Worm (Caenorhabditis elegans) whole organism, L1 larva: ENCODE results near the gene W04D2.4.

Experiments
- C04F5.9 ChIP-seq: sonication (generic microtip); optimal IDR thresholded peaks from 2 replicates; lab custom pipeline; 2016; ENCODE audit warnings: missing genetic modification characterization, missing compliant biosample characterization
- C34B4.2 ChIP-seq: sonication (generic microtip); optimal IDR thresholded peaks from 2 replicates; lab custom pipeline; 2017; ENCODE audit warnings: mild to moderate bottlenecking, missing genetic modification characterization, missing compliant biosample characterization
- F16B12.6 ChIP-seq: fragments of 150-350 bp; optimal IDR thresholded peaks from 2 replicates; lab custom pipeline; 2014; ENCODE audit warnings: missing biosample characterization, missing genetic modification characterization
- Y116A8C.19 ChIP-seq: sonication (generic microtip); optimal IDR thresholded peaks from 2 replicates; lab custom pipeline; 2016; ENCODE audit warnings: missing compliant biosample characterization, missing genetic modification characterization, borderline replicate concordance
- aha-1 ChIP-seq: fragments of 150-350 bp; optimal IDR thresholded peaks from 2 replicates; lab custom pipeline; 2014; ENCODE audit warnings: missing biosample characterization, missing genetic modification characterization
- alr-1 ChIP-seq: fragments of 200-800 bp; sonication (Bioruptor generic); optimal IDR thresholded peaks from 2 replicates; lab custom pipeline; 2018; ENCODE audit warnings: borderline replicate concordance, mild to moderate bottlenecking, missing genetic modification characterization, missing compliant biosample characterization
- aly-2 ChIP-seq: fragments of 150-350 bp; optimal IDR thresholded peaks from 2 replicates; lab custom pipeline; 2014; ENCODE audit warnings: missing biosample characterization, missing genetic modification characterization
- ama-1 ChIP-seq: fragments of 150-350 bp; optimal IDR thresholded peaks from 2 replicates; lab custom pipeline; 2014
- blmp-1 ChIP-seq: fragments of 150-350 bp; optimal IDR thresholded peaks from 2 replicates; lab custom pipeline; 2014; ENCODE audit warnings: missing biosample characterization, missing genetic modification characterization
- ceh-63 ChIP-seq: fragments of 200-800 bp; sonication (Bioruptor generic); optimal IDR thresholded peaks from 2 replicates; lab custom pipeline; 2018; ENCODE audit warnings: mild to moderate bottlenecking, missing genetic modification characterization, missing compliant biosample characterization
- ceh-82 ChIP-seq, 3 experiments: fragments of 150-350 bp in 1 of 3; sonication (generic microtip) in 2 of 3; optimal IDR thresholded peaks; 2 replicates each; lab custom pipeline; 2014 to 2017; ENCODE audit warnings: missing biosample characterization in 3 of 3, missing genetic modification characterization in 3 of 3
- dpl-1 ChIP-seq, 3 experiments: fragments of 150-350 bp in 2 of 3; sonication (generic microtip) in 1 of 3; optimal IDR thresholded peaks; 2 replicates each; lab custom pipeline; 2014 to 2017; ENCODE audit warnings: missing biosample characterization in 3 of 3, missing genetic modification characterization in 3 of 3, missing genetic modification reagents in 3 of 3
- efl-1 ChIP-seq, 4 experiments: fragments of 150-350 bp; optimal IDR thresholded peaks in 3 of 4; peaks in 1 of 4; 1 replicate in 1 of 4; 2 replicates in 3 of 4; lab custom pipeline; 2014; ENCODE audit warnings: missing biosample characterization in 2 of 4, missing genetic modification characterization in 2 of 4, missing genetic modification reagents in 2 of 4
- egl-13 ChIP-seq: sonication (generic microtip); optimal IDR thresholded peaks from 2 replicates; lab custom pipeline; 2016; ENCODE audit warnings: missing genotype, missing genetic modification reagents, missing genetic modification characterization, missing compliant biosample characterization
- egl-27 ChIP-seq, 2 experiments: fragments of 150-350 bp in 1 of 2; sonication (generic microtip); optimal IDR thresholded peaks; 3 replicates each; lab custom pipeline; 2017 to 2018; ENCODE audit warnings: missing biosample characterization in 2 of 2, missing genetic modification characterization in 2 of 2, missing genetic modification reagents in 2 of 2
- elt-2 ChIP-seq: sonication (generic microtip); optimal IDR thresholded peaks from 2 replicates; lab custom pipeline; 2016; ENCODE audit warnings: missing genetic modification characterization, mild to moderate bottlenecking, inconsistent platforms, missing compliant biosample characterization, missing genetic modification reagents
- ets-5 ChIP-seq: fragments of 200-800 bp; sonication (Bioruptor generic); IDR thresholded peaks from 2 replicates; pipeline ENCODE4 v1.3.6; 2022; ENCODE audit warnings: missing genetic modification characterization, missing compliant biosample characterization
- fos-1 ChIP-seq: fragments of 150-350 bp; optimal IDR thresholded peaks from 2 replicates; lab custom pipeline; 2014; ENCODE audit warnings: missing biosample characterization, missing genetic modification characterization
- grh-1 ChIP-seq: fragments of 200-800 bp; sonication (Bioruptor generic); IDR thresholded peaks from 2 replicates; pipeline ENCODE4 v1.3.6; 2022; ENCODE audit warnings: missing genetic modification reagents, missing genetic modification characterization, missing compliant biosample characterization
- hlh-17 ChIP-seq: fragments of 200-800 bp; sonication (Bioruptor generic); optimal IDR thresholded peaks from 2 replicates; lab custom pipeline; 2018; ENCODE audit warnings: missing genetic modification characterization, mild to moderate bottlenecking, missing compliant biosample characterization, moderate library complexity, borderline replicate concordance
- hpl-2 ChIP-seq: fragments of 150-350 bp; optimal IDR thresholded peaks from 2 replicates; lab custom pipeline; 2014; ENCODE audit warnings: missing biosample characterization, missing genetic modification reagents, missing genetic modification characterization
- isw-1 ChIP-seq: fragments of 200-800 bp; sonication (Bioruptor generic); IDR thresholded peaks from 2 replicates; pipeline ENCODE4 v1.3.6; 2022; ENCODE audit warnings: missing genetic modification characterization, missing compliant biosample characterization
- jun-1 ChIP-seq: fragments of 150-350 bp; optimal IDR thresholded peaks from 2 replicates; lab custom pipeline; 2014; ENCODE audit warnings: missing biosample characterization, missing genetic modification reagents, missing genetic modification characterization
- lin-13 ChIP-seq: fragments of 150-350 bp; optimal IDR thresholded peaks from 2 replicates; lab custom pipeline; 2014; ENCODE audit warnings: missing biosample characterization, missing genetic modification reagents, missing genetic modification characterization
- lin-14 ChIP-seq: fragments of 200-800 bp; sonication (Bioruptor generic); optimal IDR thresholded peaks from 2 replicates; lab custom pipeline; 2018; ENCODE audit warnings: mild to moderate bottlenecking, missing genetic modification characterization, moderate library complexity, missing compliant biosample characterization
- lin-15B ChIP-seq: fragments of 150-350 bp; sonication (generic microtip); optimal IDR thresholded peaks from 3 replicates; lab custom pipeline; 2014; ENCODE audit warnings: missing biosample characterization, missing genetic modification characterization
- lin-35 ChIP-seq, 2 experiments: fragments of 150-350 bp; optimal IDR thresholded peaks; 2 replicates each; lab custom pipeline; 2014; ENCODE audit warnings: missing biosample characterization in 2 of 2, missing genetic modification characterization in 2 of 2, missing genetic modification reagents in 2 of 2
- lin-39 ChIP-seq: fragments of 150-350 bp; optimal IDR thresholded peaks from 2 replicates; lab custom pipeline; 2014; ENCODE audit warnings: missing biosample characterization, missing genetic modification reagents, missing genetic modification characterization
- lsy-2 ChIP-seq, 2 experiments: fragments of 150-350 bp; optimal IDR thresholded peaks; 2 replicates each; lab custom pipeline; 2014; ENCODE audit warnings: missing biosample characterization in 2 of 2, missing genetic modification characterization in 2 of 2
- mab-9 ChIP-seq: fragments of 200-800 bp; sonication (Bioruptor generic); IDR thresholded peaks from 2 replicates; pipeline ENCODE4 v1.3.6; 2022; ENCODE audit warnings: missing genetic modification reagents, missing genetic modification characterization, missing compliant biosample characterization
- mef-2 ChIP-seq: fragments of 150-350 bp; optimal IDR thresholded peaks from 2 replicates; lab custom pipeline; 2014; ENCODE audit warnings: missing biosample characterization, missing genetic modification characterization
- nhr-11 ChIP-seq: fragments of 150-350 bp; optimal IDR thresholded peaks from 2 replicates; lab custom pipeline; 2014; ENCODE audit warnings: missing biosample characterization, missing genetic modification characterization
- nhr-20 ChIP-seq: sonication (generic microtip); optimal IDR thresholded peaks from 2 replicates; lab custom pipeline; 2016; ENCODE audit warnings: mild to moderate bottlenecking, missing genetic modification characterization, missing compliant biosample characterization
- nhr-237 ChIP-seq: fragments of 150-350 bp; optimal IDR thresholded peaks from 2 replicates; lab custom pipeline; 2014; ENCODE audit warnings: missing biosample characterization, missing genetic modification characterization
- nhr-28 ChIP-seq: fragments of 150-350 bp; optimal IDR thresholded peaks from 2 replicates; lab custom pipeline; 2014; ENCODE audit warnings: missing biosample characterization, missing genetic modification characterization
- nhr-47 ChIP-seq: sonication (generic microtip); optimal IDR thresholded peaks from 2 replicates; lab custom pipeline; 2016; ENCODE audit warnings: mild to moderate bottlenecking, missing genetic modification characterization, moderate library complexity, missing compliant biosample characterization
- nhr-76 ChIP-seq: sonication (generic microtip); optimal IDR thresholded peaks from 2 replicates; lab custom pipeline; 2017; ENCODE audit warnings: missing biosample characterization, missing genetic modification characterization
- nhr-77 ChIP-seq: fragments of 150-350 bp; optimal IDR thresholded peaks from 2 replicates; lab custom pipeline; 2014; ENCODE audit warnings: missing biosample characterization, missing genetic modification characterization
- nhr-84 ChIP-seq: sonication (generic microtip); optimal IDR thresholded peaks from 2 replicates; lab custom pipeline; 2017; ENCODE audit warnings: missing biosample characterization, missing genetic modification characterization
- pag-3 ChIP-seq: sonication (generic microtip); optimal IDR thresholded peaks from 2 replicates; lab custom pipeline; 2017; ENCODE audit warnings: missing genetic modification characterization, mild to moderate bottlenecking, missing compliant biosample characterization, antibody characterized with exemption, borderline replicate concordance; ENCODE audit not compliant: insufficient read depth
- rnt-1 ChIP-seq: sonication (generic microtip); optimal IDR thresholded peaks from 2 replicates; lab custom pipeline; 2016; ENCODE audit warnings: mild to moderate bottlenecking, missing genetic modification characterization, moderate library complexity, missing compliant biosample characterization
- skn-1 ChIP-seq: fragments of 150-350 bp; optimal IDR thresholded peaks from 2 replicates; lab custom pipeline; 2014; ENCODE audit warnings: missing biosample characterization, missing genetic modification characterization
- snpc-4 ChIP-seq: fragments of 150-350 bp; optimal IDR thresholded peaks from 2 replicates; lab custom pipeline; 2014; ENCODE audit warnings: missing biosample characterization, missing genetic modification characterization
- snu-23 ChIP-seq: sonication (generic microtip); optimal IDR thresholded peaks from 2 replicates; lab custom pipeline; 2016; ENCODE audit warnings: missing genetic modification characterization, missing compliant biosample characterization
- sox-4 ChIP-seq: sonication (generic microtip); optimal IDR thresholded peaks from 2 replicates; lab custom pipeline; 2016; ENCODE audit warnings: missing genetic modification characterization, missing compliant biosample characterization
- sup-37 ChIP-seq: fragments of 200-800 bp; sonication (Bioruptor generic); optimal IDR thresholded peaks from 2 replicates; lab custom pipeline; 2018; ENCODE audit warnings: mild to moderate bottlenecking, missing genetic modification characterization, missing compliant biosample characterization
- tlp-1 ChIP-seq: fragments of 150-350 bp; optimal IDR thresholded peaks from 2 replicates; lab custom pipeline; 2014; ENCODE audit warnings: missing biosample characterization, missing genetic modification characterization
- unc-130 ChIP-seq: fragments of 150-350 bp; optimal IDR thresholded peaks from 2 replicates; lab custom pipeline; 2017; ENCODE audit warnings: missing biosample characterization, missing genetic modification characterization, inconsistent platforms
- unc-62 ChIP-seq: fragments of 150-350 bp; optimal IDR thresholded peaks from 2 replicates; lab custom pipeline; 2014; ENCODE audit warnings: missing biosample characterization, missing genetic modification reagents, missing genetic modification characterization
- unc-86 ChIP-seq: sonication (generic microtip); optimal IDR thresholded peaks from 2 replicates; lab custom pipeline; 2016; ENCODE audit warnings: missing genetic modification characterization, missing compliant biosample characterization
- vab-15 ChIP-seq: sonication (generic microtip); optimal IDR thresholded peaks from 2 replicates; lab custom pipeline; 2017; ENCODE audit warnings: missing genotype, mild to moderate bottlenecking, missing genetic modification characterization, missing compliant biosample characterization
- ztf-11 ChIP-seq, 2 experiments: sonication (generic microtip); optimal IDR thresholded peaks; 2 replicates each; lab custom pipeline; 2016 to 2017; ENCODE audit warnings: missing genetic modification characterization in 2 of 2, missing biosample characterization in 1 of 2, missing compliant biosample characterization in 1 of 2
- ztf-4 ChIP-seq: fragments of 150-350 bp; optimal IDR thresholded peaks from 2 replicates; lab custom pipeline; 2014; ENCODE audit warnings: missing biosample characterization, missing genetic modification characterization

W04D2.4 gene

DNA sequence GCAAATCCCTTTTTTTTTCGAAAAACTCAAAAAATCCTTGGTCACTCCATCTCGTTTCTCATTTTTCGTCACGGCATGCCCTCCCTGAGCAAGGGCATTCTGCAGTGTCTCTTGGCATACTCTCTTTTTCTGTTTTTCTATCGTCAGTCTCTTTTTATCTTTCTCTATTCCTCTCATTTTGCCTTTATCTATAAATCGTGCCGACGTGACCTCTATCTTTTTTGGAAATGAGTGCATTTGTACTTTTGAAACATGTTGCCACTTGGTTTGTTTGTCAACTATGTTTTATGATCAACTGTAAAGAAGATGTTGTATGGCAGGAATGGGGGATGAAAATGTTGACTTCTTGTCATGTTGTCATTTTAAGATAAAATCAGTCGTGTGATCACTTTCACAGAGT is 31.4 kb upstream of the W04D2.4 start (continued):
- TF ChIP-seq skn-1 (tag; lab: Kevin White, UChicago) (no peak), jun-1 (tag; lab: Kevin White, UChicago) (no peak), grh-1 (GFP tag; lab: Robert Waterston, UW) (0 out of 2 replicates have a peak, but pooled peaks have one; percentile 26), isw-1 (peak; percentile 7; the same call in 1 of the 2 replicates), lin-13 (peak; percentile 26), snu-23 (GFP tag; lab: Kevin White, UChicago) (peak; percentile 69), egl-13 (tag; lab: Kevin White, UChicago) (no peak), alr-1 (tag; lab: Kevin White, UChicago) (no peak), snpc-4 (tag; lab: Kevin White, UChicago) (no peak), vab-15 (tag; lab: Kevin White, UChicago) (no peak), lin-39 (tag; lab: Kevin White, UChicago) (no peak), unc-86 (tag; lab: Kevin White, UChicago) (no peak), Y116A8C.19 (tag; lab: Kevin White, UChicago) (no peak), ztf-4 (no peak), elt-2 (tag; lab: Kevin White, UChicago) (peak; percentile 13), fos-1 (no peak), nhr-84 (no peak), rnt-1 (tag; lab: Kevin White, UChicago) (peak; percentile 36), hlh-17 (GFP tag; lab: Kevin White, UChicago) (no peak), blmp-1 (tag; lab: Kevin White, UChicago) (peak; percentile 9), pag-3 (peak; percentile 88), efl-1 (optimal IDR thresholded peaks at IDR 0.05; lab: Kevin White, UChicago) (peak; percentile 47 to 60), efl-1 (GFP tag; optimal IDR thresholded peaks at IDR 0.05 in 1 of 2; lab: Kevin White, UChicago) (peak in 1 of 2 experiments; percentile 92), nhr-47 (tag; lab: Kevin White, UChicago) (peak; percentile 54), ceh-82 (tag; optimal IDR thresholded peaks at IDR 0.05; lab: Kevin White, UChicago) (peak in 1 of 3 experiments; percentile 48), nhr-20 (peak; percentile 69), unc-62 (GFP tag; lab: Kevin White, UChicago) (no peak), nhr-11 (tag; lab: Kevin White, UChicago) (no peak), lin-35 (GFP tag; optimal IDR thresholded peaks at IDR 0.05; lab: Kevin White, UChicago) (peak in 1 of 2 experiments; percentile 31), egl-27 (tag; optimal IDR thresholded peaks at IDR 0.05; lab: Kevin White, UChicago) (peak in 1 of 2 experiments; percentile 65), F16B12.6 (tag; lab: Kevin White, UChicago) (no peak), tlp-1 (tag; lab: Kevin White, UChicago) (no peak), nhr-76 (tag; lab: Kevin White, UChicago) (no peak), mef-2 (tag; lab: Kevin White, UChicago) (peak; percentile 25), C04F5.9 (tag; lab: Kevin White, UChicago) (no peak), nhr-237 (peak; percentile 27), ama-1 (lab: Kevin White, UChicago) (no peak), C34B4.2 (tag; lab: Kevin White, UChicago) (no peak), sox-4 (no peak), dpl-1 (GFP tag; optimal IDR thresholded peaks at IDR 0.05; lab: Kevin White, UChicago) (peak in 1 of 3 experiments; percentile 39), nhr-28 (tag; lab: Kevin White, UChicago) (no peak), lin-14 (peak; percentile 90), ets-5 (no peak), hpl-2 (no peak), aha-1 (tag; lab: Kevin White, UChicago) (no peak), ceh-63 (GFP tag; lab: Kevin White, UChicago) (no peak), lin-15B (tag; lab: Kevin White, UChicago) (no peak), nhr-77 (tag; lab: Kevin White, UChicago) (peak; percentile 32), unc-130 (tag; lab: Kevin White, UChicago) (no peak), lsy-2 (tag; optimal IDR thresholded peaks at IDR 0.05; lab: Kevin White, UChicago) (peak; percentile 60 to 70), aly-2 (tag; lab: Kevin White, UChicago) (no peak), sup-37 (no peak), mab-9 (GFP tag; lab: Robert Waterston, UW) (no peak), ztf-11 (tag; optimal IDR thresholded peaks at IDR 0.05; lab: Kevin White, UChicago) (no peak)
